Fruit fly (Drosophila melanogaster) whole organism, embryonic: ENCODE results near the gene p38b.

ENCODE experiments used
- Asciz ChIP-seq: fragments of 200-800 bp; sonication (Bioruptor generic); optimal IDR thresholded peaks from 2 replicates; lab custom pipeline; 2017; ENCODE audit warnings: missing biosample characterization, mild to moderate bottlenecking, missing genetic modification characterization, missing genetic modification reagents
- Bdp1 ChIP-seq: fragments of 200-800 bp; sonication (Bioruptor generic); optimal IDR thresholded peaks from 3 replicates; lab custom pipeline; 2016; ENCODE audit warnings: missing biosample characterization, missing genetic modification characterization
- CG10321 ChIP-seq: fragments of 200-800 bp; sonication (Bioruptor generic); IDR thresholded peaks from 2 replicates; pipeline ENCODE4 v1.3.6; 2022; ENCODE audit warnings: missing biosample characterization, missing genetic modification characterization
- CG15011 ChIP-seq: fragments of 200-800 bp; sonication (Bioruptor generic); optimal IDR thresholded peaks from 3 replicates; lab custom pipeline; 2018; ENCODE audit warnings: missing biosample characterization, mild to moderate bottlenecking, missing genetic modification characterization
- CG16779 ChIP-seq: fragments of 200-800 bp; sonication (Bioruptor generic); IDR thresholded peaks from 2 replicates; pipeline ENCODE4 v1.3.6; 2022; ENCODE audit warnings: missing biosample characterization, missing genetic modification characterization
- CG17912 ChIP-seq: fragments of 200-800 bp; sonication (Bioruptor generic); optimal IDR thresholded peaks from 2 replicates; lab custom pipeline; 2018; ENCODE audit warnings: missing biosample characterization, mild to moderate bottlenecking, missing genetic modification characterization
- CG2120 ChIP-seq: fragments of 200-800 bp; sonication (Bioruptor generic); optimal IDR thresholded peaks from 3 replicates; lab custom pipeline; 2016; ENCODE audit warnings: missing biosample characterization, missing genetic modification characterization
- CG2129 ChIP-seq: fragments of 200-800 bp; sonication (Bioruptor generic); IDR thresholded peaks from 2 replicates; pipeline ENCODE4 v1.3.6; 2022; ENCODE audit warnings: missing biosample characterization, missing genetic modification characterization; ENCODE audit not compliant: partially characterized antibody
- CG30403 ChIP-seq: fragments of 200-800 bp; sonication (Bioruptor generic); optimal IDR thresholded peaks from 3 replicates; lab custom pipeline; 2016; ENCODE audit warnings: missing biosample characterization, missing genetic modification characterization
- CG3163 ChIP-seq: fragments of 200-800 bp; sonication (Bioruptor generic); optimal IDR thresholded peaks from 3 replicates; lab custom pipeline; 2016; ENCODE audit warnings: missing biosample characterization, missing genetic modification characterization
- CG7745 ChIP-seq: fragments of 200-800 bp; sonication (Bioruptor generic); optimal IDR thresholded peaks from 2 replicates; lab custom pipeline; 2018; ENCODE audit warnings: missing biosample characterization, mild to moderate bottlenecking, missing genetic modification characterization, moderate library complexity
- CG8359 ChIP-seq: fragments of 200-800 bp; sonication (Bioruptor generic); optimal IDR thresholded peaks from 2 replicates; lab custom pipeline; 2017; ENCODE audit warnings: missing biosample characterization, mild to moderate bottlenecking, missing genetic modification characterization, borderline replicate concordance
- CHES-1-like ChIP-seq: fragments of 200-800 bp; sonication (Bioruptor generic); optimal IDR thresholded peaks from 2 replicates; lab custom pipeline; 2016; ENCODE audit warnings: missing biosample characterization, missing genetic modification characterization
- CTCF ChIP-seq: fragments of 200-800 bp; sonication (Bioruptor generic); optimal IDR thresholded peaks from 2 replicates; lab custom pipeline; 2017; ENCODE audit warnings: missing biosample characterization, mild to moderate bottlenecking, missing genetic modification characterization, moderate library complexity
- Camta ChIP-seq: fragments of 200-800 bp; sonication (Bioruptor generic); optimal IDR thresholded peaks from 2 replicates; lab custom pipeline; 2016; ENCODE audit warnings: missing biosample characterization, missing genetic modification characterization
- H15 ChIP-seq: fragments of 200-800 bp; sonication (Bioruptor generic); IDR thresholded peaks from 3 replicates; pipeline ENCODE4 v1.3.6; 2022; ENCODE audit warnings: missing biosample characterization, missing genetic modification characterization
- Jarid2 ChIP-seq: fragments of 200-800 bp; sonication (Bioruptor generic); optimal IDR thresholded peaks from 3 replicates; lab custom pipeline; 2017; ENCODE audit warnings: mild to moderate bottlenecking, missing biosample characterization, missing genetic modification reagents, missing genetic modification characterization
- Lpt ChIP-seq: fragments of >200 bp; optimal IDR thresholded peaks from 2 replicates; lab custom pipeline; 2018; ENCODE audit warnings: missing biosample characterization, missing genetic modification characterization
- MESR4 ChIP-seq: fragments of 200-800 bp; sonication (Bioruptor generic); optimal IDR thresholded peaks from 2 replicates; lab custom pipeline; 2018; ENCODE audit warnings: missing biosample characterization, mild to moderate bottlenecking, missing genetic modification characterization, moderate library complexity
- NC2α ChIP-seq: fragments of 200-800 bp; sonication (Bioruptor generic); optimal IDR thresholded peaks from 2 replicates; lab custom pipeline; 2016; ENCODE audit warnings: missing biosample characterization, missing genetic modification characterization
- Neu2 ChIP-seq: fragments of 200-800 bp; sonication (Bioruptor generic); optimal IDR thresholded peaks from 3 replicates; lab custom pipeline; 2016; ENCODE audit warnings: missing biosample characterization, missing genetic modification characterization, borderline replicate concordance
- Nf-YB ChIP-seq: fragments of 200-800 bp; sonication (Bioruptor generic); optimal IDR thresholded peaks from 3 replicates; lab custom pipeline; 2019; ENCODE audit warnings: missing biosample characterization, mild to moderate bottlenecking, missing genetic modification characterization, moderate library complexity
- Optix ChIP-seq: fragments of 200-800 bp; sonication (Bioruptor generic); IDR thresholded peaks from 3 replicates; pipeline ENCODE4 v1.3.6; 2022; ENCODE audit warnings: missing biosample characterization, missing genetic modification characterization
- Spps ChIP-seq: fragments of 200-800 bp; sonication (Bioruptor generic); optimal IDR thresholded peaks from 2 replicates; lab custom pipeline; 2018; ENCODE audit warnings: missing biosample characterization, mild to moderate bottlenecking, missing genetic modification characterization
- Sry-β ChIP-seq: fragments of 200-800 bp; sonication (Bioruptor generic); optimal IDR thresholded peaks from 2 replicates; lab custom pipeline; 2018; ENCODE audit warnings: missing biosample characterization, mild to moderate bottlenecking, missing genetic modification characterization, moderate library complexity
- al ChIP-seq: fragments of 200-800 bp; sonication (Bioruptor generic); IDR thresholded peaks from 2 replicates; pipeline ENCODE4 v1.3.6; 2022; ENCODE audit warnings: missing biosample characterization, missing genetic modification characterization
- ash1 ChIP-seq: fragments of 200-800 bp; sonication (Bioruptor generic); optimal IDR thresholded peaks from 2 replicates; lab custom pipeline; 2018; ENCODE audit warnings: missing biosample characterization, mild to moderate bottlenecking, missing genetic modification characterization
- bsh ChIP-seq, 2 experiments: fragments of 200-800 bp; sonication (Bioruptor generic); optimal IDR thresholded peaks; 2 replicates each; lab custom pipeline; 2017 to 2018; ENCODE audit warnings: mild to moderate bottlenecking in 2 of 2, missing biosample characterization in 2 of 2, missing genetic modification characterization in 2 of 2, moderate library complexity in 1 of 2
- caup ChIP-seq: fragments of 200-800 bp; sonication (Bioruptor generic); optimal IDR thresholded peaks from 3 replicates; lab custom pipeline; 2017; ENCODE audit warnings: missing biosample characterization, mild to moderate bottlenecking, missing genetic modification characterization, moderate library complexity; ENCODE audit not compliant: severe bottlenecking
- fru ChIP-seq: fragments of >200 bp; optimal IDR thresholded peaks from 2 replicates; lab custom pipeline; 2017
- gfzf ChIP-seq: fragments of 200-800 bp; sonication (Bioruptor generic); optimal IDR thresholded peaks from 2 replicates; lab custom pipeline; 2016; ENCODE audit warnings: missing biosample characterization, mild to moderate bottlenecking, missing genetic modification characterization, moderate library complexity
- ham ChIP-seq: fragments of 200-800 bp; sonication (Bioruptor generic); IDR thresholded peaks from 2 replicates; pipeline ENCODE4 v1.3.6; 2022; ENCODE audit warnings: missing biosample characterization, missing genetic modification characterization
- jumu ChIP-seq: fragments of 200-800 bp; sonication (Bioruptor generic); optimal IDR thresholded peaks from 3 replicates; lab custom pipeline; 2016; ENCODE audit warnings: missing biosample characterization, missing genetic modification characterization
- knrl ChIP-seq: fragments of 200-800 bp; sonication (Bioruptor generic); IDR thresholded peaks from 3 replicates; pipeline ENCODE4 v1.3.6; 2022; ENCODE audit warnings: missing biosample characterization, missing genetic modification characterization; ENCODE audit not compliant: partially characterized antibody
- nerfin-2 ChIP-seq: fragments of 200-800 bp; sonication (Bioruptor generic); IDR thresholded peaks from 2 replicates; pipeline ENCODE4 v1.3.6; 2022; ENCODE audit warnings: missing biosample characterization, missing genetic modification characterization; ENCODE audit not compliant: partially characterized antibody
- nmo ChIP-seq: fragments of 200-800 bp; sonication (Bioruptor generic); optimal IDR thresholded peaks from 2 replicates; lab custom pipeline; 2018; ENCODE audit warnings: missing biosample characterization, mild to moderate bottlenecking, missing genetic modification characterization, moderate library complexity
- oc ChIP-seq: fragments of 200-800 bp; sonication (Bioruptor generic); optimal IDR thresholded peaks from 2 replicates; lab custom pipeline; 2018; ENCODE audit warnings: missing biosample characterization, mild to moderate bottlenecking, missing genetic modification characterization, moderate library complexity
- pfk ChIP-seq: fragments of 200-800 bp; sonication (Bioruptor generic); optimal IDR thresholded peaks from 2 replicates; lab custom pipeline; 2018; ENCODE audit warnings: missing biosample characterization, mild to moderate bottlenecking, missing genetic modification characterization, moderate library complexity
- phol ChIP-seq: fragments of 200-800 bp; sonication (Bioruptor generic); optimal IDR thresholded peaks from 3 replicates; lab custom pipeline; 2018; ENCODE audit warnings: missing biosample characterization, mild to moderate bottlenecking, missing genetic modification characterization, moderate library complexity
- run ChIP-seq: fragments of 200-800 bp; sonication (Bioruptor generic); optimal IDR thresholded peaks from 3 replicates; lab custom pipeline; 2018; ENCODE audit warnings: missing biosample characterization, mild to moderate bottlenecking, missing genetic modification characterization
- sc ChIP-seq, 3 experiments: fragments of >200 bp in 2 of 3; fragments of 200-800 bp in 1 of 3; sonication (Bioruptor generic) in 1 of 3; optimal IDR thresholded peaks; 2 replicates in 2 of 3; 3 replicates in 1 of 3; lab custom pipeline; 2017; ENCODE audit warnings: mild to moderate bottlenecking in 1 of 3, missing biosample characterization in 1 of 3, missing genetic modification characterization in 1 of 3, missing genetic modification reagents in 1 of 3
- shn ChIP-seq: fragments of 200-800 bp; sonication (Bioruptor generic); optimal IDR thresholded peaks from 3 replicates; lab custom pipeline; 2016; ENCODE audit warnings: missing biosample characterization, missing genetic modification characterization
- trh ChIP-seq: fragments of 200-800 bp; sonication (Bioruptor generic); optimal IDR thresholded peaks from 2 replicates; lab custom pipeline; 2016; ENCODE audit warnings: missing biosample characterization, missing genetic modification characterization
- ttk ChIP-seq: fragments of 200-800 bp; sonication (Bioruptor generic); IDR thresholded peaks from 2 replicates; pipeline ENCODE4 v2.1.2; 2022; ENCODE audit warnings: missing biosample characterization, missing genetic modification characterization
- unc-4 ChIP-seq: fragments of 200-800 bp; sonication (Bioruptor generic); IDR thresholded peaks from 2 replicates; pipeline ENCODE4 v1.3.6; 2022; ENCODE audit warnings: missing biosample characterization, missing genetic modification characterization; ENCODE audit not compliant: partially characterized antibody
- unpg ChIP-seq: fragments of 200-800 bp; sonication (Bioruptor generic); optimal IDR thresholded peaks from 3 replicates; lab custom pipeline; 2018; ENCODE audit warnings: missing biosample characterization, mild to moderate bottlenecking, missing genetic modification characterization, moderate library complexity
- usp ChIP-seq: fragments of >200 bp; optimal IDR thresholded peaks from 2 replicates; lab custom pipeline; 2017; ENCODE audit warnings: missing biosample characterization, missing genetic modification characterization
- z ChIP-seq: fragments of 200-800 bp; sonication (Bioruptor generic); IDR thresholded peaks from 3 replicates; pipeline ENCODE4 v1.3.6; 2022; ENCODE audit warnings: missing biosample characterization, missing genetic modification characterization

The p38b gene

DNA sequence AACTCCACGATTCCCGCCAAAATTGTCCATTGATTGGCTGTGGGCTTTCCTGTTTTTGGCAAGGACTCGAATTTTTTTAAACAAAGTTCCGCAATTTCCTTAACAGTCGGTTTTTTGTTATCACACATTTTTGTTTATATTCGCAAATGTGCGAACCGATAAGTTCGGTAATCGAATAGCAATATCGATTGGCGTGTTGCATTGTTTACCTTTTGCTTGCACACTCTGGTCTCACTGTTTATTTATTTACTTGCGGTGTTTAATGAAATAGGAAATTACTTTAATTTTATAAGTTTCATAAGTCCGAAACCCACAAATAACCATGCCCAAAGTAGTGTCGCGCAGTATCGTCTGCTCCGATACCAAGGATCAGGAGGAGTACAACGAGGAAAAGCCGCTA, 30.8 kb downstream of the p38b start, which contains the start of the genes Adat1 and CG16865 (continued):
- TF ChIP-seq Neu2 (GFP tag; lab: Kevin White, UChicago) (no peak), phol (tag; lab: Kevin White, UChicago) (peak; percentile 34), jumu (GFP tag; lab: Kevin White, UChicago) (no peak), CG17912 (GFP tag; lab: Kevin White, UChicago) (no peak), MESR4 (GFP tag; lab: Kevin White, UChicago) (peak; percentile 46), CG15011 (no peak), al (GFP tag; lab: Robert Waterston, UW) (no peak), CG30403 (GFP tag; lab: Kevin White, UChicago) (no peak), run (tag; lab: Kevin White, UChicago) (no peak), caup (GFP tag; lab: Kevin White, UChicago) (no peak), ash1 (GFP tag; lab: Kevin White, UChicago) (no peak), Jarid2 (GFP tag; lab: Kevin White, UChicago) (no peak), NC2α (no peak), CHES-1-like (no peak), Asciz (no peak), Bdp1 (GFP tag; lab: Kevin White, UChicago) (no peak), unc-4 (peak; percentile 62), gfzf (GFP tag; lab: Kevin White, UChicago) (peak; percentile 76), CTCF (GFP tag; lab: Kevin White, UChicago) (no peak), CG7745 (tag; lab: Kevin White, UChicago) (no peak), usp (GFP tag; lab: Kevin White, UChicago) (no peak), H15 (GFP tag; lab: Robert Waterston, UW) (no peak), sc (optimal IDR thresholded peaks at IDR 0.05; lab: Kevin White, UChicago) (no peak), sc (GFP tag; optimal IDR thresholded peaks at IDR 0.05; lab: Kevin White, UChicago) (no peak)
- TF ChIP-seq, all 482 proteins: peak for 60

DNA sequence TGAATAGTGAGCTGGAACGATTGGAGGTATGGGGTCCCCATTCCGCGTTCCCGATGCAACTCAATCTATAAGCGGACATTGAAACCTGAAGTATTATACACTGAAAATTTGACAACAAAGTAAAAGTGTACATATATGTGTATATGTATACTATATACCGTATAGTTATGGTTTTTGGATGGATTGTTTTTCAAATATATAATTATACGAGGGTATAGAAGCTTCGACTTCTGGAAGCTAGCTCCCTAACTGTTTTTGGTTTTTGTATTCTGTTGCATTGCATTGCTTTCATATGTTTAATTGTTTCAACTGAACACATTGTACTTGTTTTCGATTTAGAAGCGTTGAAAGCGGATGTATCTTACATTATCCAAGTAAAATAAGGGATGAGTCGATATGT, 32.7 kb downstream of the p38b start, which contains the start of gene CG16888:
CG16888 (minus strand) TSS at position 101 of the 400 bp plus-strand sequence.
- peak; percentile 59 for TF ChIP-seq pfk (GFP tag; lab: Kevin White, UChicago)
- TF ChIP-seq ttk (GFP tag; lab: Robert Waterston, UW) = no peak

DNA sequence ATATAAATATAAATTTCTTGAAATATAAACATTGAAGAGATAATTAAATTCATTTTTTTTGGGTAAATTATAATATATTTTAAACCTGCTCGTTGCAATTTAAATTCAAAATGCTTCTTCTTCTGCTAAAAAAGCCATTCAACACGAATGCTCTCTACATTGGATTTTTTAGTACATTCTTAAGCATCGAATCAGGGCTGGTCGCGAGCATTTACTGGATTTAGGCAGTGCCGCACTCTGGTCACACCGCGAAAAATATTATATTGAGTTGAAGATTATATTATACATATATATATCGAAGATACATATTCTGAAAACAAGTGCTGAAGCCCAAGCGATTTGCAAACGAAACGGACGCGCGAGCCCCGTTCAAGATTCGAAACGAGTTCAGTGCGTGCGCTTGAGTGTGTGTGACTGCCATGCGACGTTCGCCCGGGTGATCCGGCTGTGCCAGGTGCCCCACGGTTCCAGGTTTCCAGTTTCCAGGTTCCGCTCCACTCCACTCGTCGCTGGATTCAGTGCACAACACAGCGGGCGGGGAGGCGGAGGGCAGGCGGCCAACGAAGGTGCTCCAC, 33.2 kb downstream of the p38b start, which contains the start of gene Sos:
Sos (plus strand) TSS at position 213 of the 575 bp plus-strand sequence.
- no peak for TF ChIP-seq Nf-YB
- TF ChIP-seq unpg (GFP tag; lab: Kevin White, UChicago) = no peak
- TF ChIP-seq knrl (GFP tag; lab: Robert Waterston, UW) = peak; percentile 22; the same call in 1 of the 3 replicates
- no peak for TF ChIP-seq ham (GFP tag; lab: Robert Waterston, UW)
- TF ChIP-seq fru (lab: Kevin White, UChicago) = no peak
- TF ChIP-seq Lpt = no peak
- TF ChIP-seq Sry-β = no peak
- TF ChIP-seq oc (tag; lab: Kevin White, UChicago) = no peak
- no peak for TF ChIP-seq CG3163 (GFP tag; lab: Kevin White, UChicago)
- no peak for TF ChIP-seq CG2120 (GFP tag; lab: Kevin White, UChicago)
- no peak for TF ChIP-seq nerfin-2 (GFP tag; lab: Robert Waterston, UW)
- TF ChIP-seq trh (GFP tag; lab: Kevin White, UChicago) = no peak
- no peak for TF ChIP-seq Optix
- TF ChIP-seq CG2129 (GFP tag; lab: Robert Waterston, UW) = no peak
- no peak for TF ChIP-seq CG16779 (GFP tag; lab: Robert Waterston, UW)
- TF ChIP-seq Camta (GFP tag; lab: Kevin White, UChicago) = no peak
- TF ChIP-seq nmo (GFP tag; lab: Kevin White, UChicago) = peak; percentile 55
- TF ChIP-seq CG8359 (GFP tag; lab: Kevin White, UChicago) = no peak
- TF ChIP-seq z (GFP tag; lab: Robert Waterston, UW) = no peak
- no peak for TF ChIP-seq bsh (GFP tag; optimal IDR thresholded peaks at IDR 0.05; lab: Kevin White, UChicago)
- TF ChIP-seq shn = no peak
- no peak for TF ChIP-seq CG10321 (GFP tag; lab: Robert Waterston, UW)
- TF ChIP-seq Spps (tag; lab: Kevin White, UChicago) = no peak
